Fruit fly (Drosophila melanogaster) whole organism, adult: Measurements from ENCODE around the gene NLaz.

Experiments
- CG1620 ChIP-seq: fragments of 200-800 bp; sonication (Bioruptor generic); optimal IDR thresholded peaks from 2 replicates; lab custom pipeline; 2016; ENCODE audit warnings: missing biosample characterization, missing genetic modification characterization
- CG33017 ChIP-seq: fragments of 200-800 bp; sonication (Bioruptor generic); optimal IDR thresholded peaks from 2 replicates; lab custom pipeline; 2018; ENCODE audit warnings: missing biosample characterization, mild to moderate bottlenecking, missing genetic modification characterization, moderate library complexity
- CG5204 ChIP-seq: fragments of 200-800 bp; sonication (Bioruptor generic); optimal IDR thresholded peaks from 2 replicates; lab custom pipeline; 2016; ENCODE audit warnings: missing biosample characterization, missing genetic modification characterization
- CG7045 ChIP-seq: fragments of 200-800 bp; sonication (Bioruptor generic); optimal IDR thresholded peaks from 2 replicates; lab custom pipeline; 2017; ENCODE audit warnings: missing biosample characterization, mild to moderate bottlenecking, missing genetic modification characterization
- CG7101 ChIP-seq: fragments of 200-800 bp; sonication (Bioruptor generic); optimal IDR thresholded peaks from 2 replicates; lab custom pipeline; 2018; ENCODE audit warnings: missing biosample characterization, mild to moderate bottlenecking, missing genetic modification characterization, moderate library complexity
- Clk ChIP-seq: fragments of 200-800 bp; sonication (Bioruptor generic); optimal IDR thresholded peaks from 2 replicates; lab custom pipeline; 2017; ENCODE audit warnings: missing biosample characterization, missing genetic modification characterization
- Mnt ChIP-seq: fragments of 200-800 bp; sonication (Bioruptor generic); optimal IDR thresholded peaks from 2 replicates; lab custom pipeline; 2016; ENCODE audit warnings: missing biosample characterization, mild to moderate bottlenecking, missing genetic modification characterization
- kay ChIP-seq: fragments of 200-800 bp; sonication (Bioruptor generic); peaks from one replicate; lab custom pipeline; 2016; ENCODE audit warnings: missing biosample characterization, missing genetic modification characterization, borderline replicate concordance
- pad ChIP-seq: fragments of 200-800 bp; sonication (Bioruptor generic); optimal IDR thresholded peaks from 3 replicates; lab custom pipeline; 2017; ENCODE audit warnings: missing biosample characterization, missing genetic modification characterization, mild to moderate bottlenecking, moderate library complexity, missing genetic modification reagents
- tj ChIP-seq: fragments of 200-800 bp; sonication (Bioruptor generic); optimal IDR thresholded peaks from 3 replicates; lab custom pipeline; 2017; ENCODE audit warnings: missing biosample characterization, mild to moderate bottlenecking, missing genetic modification characterization, moderate library complexity

DNA sequence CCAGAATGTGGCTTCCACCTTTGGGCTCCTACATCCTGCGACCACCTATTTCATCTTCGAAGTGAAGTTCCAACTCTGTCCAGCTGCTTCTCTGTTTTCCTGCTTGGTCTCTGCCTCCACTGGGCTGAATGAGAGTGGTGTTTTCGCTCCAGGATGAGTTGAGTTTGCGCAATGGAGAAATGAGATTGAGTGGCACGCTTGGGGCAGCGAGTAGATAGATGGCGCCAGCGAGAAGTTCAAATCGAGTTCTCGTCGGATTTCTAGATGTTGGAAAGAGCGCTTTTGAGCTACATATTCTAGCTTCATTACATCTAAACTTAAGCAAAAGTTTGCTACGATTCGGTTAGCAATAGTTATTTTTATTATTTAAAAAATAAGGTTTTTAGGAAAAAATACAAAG lies 15.6 kb downstream of the NLaz start:
- TF ChIP-seq CG7045 (no peak), pad (GFP tag; lab: Kevin White, UChicago) (no peak), CG7101 (tag; lab: Kevin White, UChicago) (no peak), CG33017 (no peak), tj (GFP tag; lab: Kevin White, UChicago) (no peak), kay (GFP tag; lab: Kevin White, UChicago) (no peak), CG1620 (GFP tag; lab: Kevin White, UChicago) (no peak), Mnt (no peak), CG5204 (no peak), Clk (GFP tag; lab: Kevin White, UChicago) (no peak)
